ENCODE assay signal across 3 worm cellular contexts in the genomic region with DNA sequence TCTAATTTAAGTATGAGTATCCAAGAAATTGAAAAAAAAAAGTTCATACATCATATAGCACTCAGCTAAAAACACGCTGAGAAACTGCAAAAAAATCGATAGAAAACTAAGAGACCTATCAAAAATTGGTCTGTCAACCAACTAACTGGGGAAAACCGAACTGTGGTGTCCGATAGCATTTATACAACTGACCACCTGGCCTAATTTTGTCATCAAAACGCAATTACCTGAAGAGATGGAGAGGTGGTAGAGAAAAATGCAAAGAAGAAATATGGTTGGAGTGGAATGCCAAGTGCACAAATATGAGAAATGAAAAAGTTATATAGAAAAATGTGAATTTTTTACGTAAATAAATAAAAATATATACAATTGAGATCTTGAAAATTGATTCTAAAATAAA.
TF ChIP-seq lines count a peak whose summit lies in the region.

A gene (minus strand): TSS at position 299 of the 400 bp plus-strand sequence.

TF ChIP-seq in whole organism, L1 larva, 84 proteins besides CTCF, POLR2A, EP300 and RAD21 (continued from another document):
- TF ChIP-seq mep-1 (tag; optimal IDR thresholded peaks at IDR 0.05; lab: Kevin White, UChicago) (peak; percentile 47), nhr-47 (tag; optimal IDR thresholded peaks at IDR 0.05; lab: Kevin White, UChicago) (no peak), mef-2 (tag; optimal IDR thresholded peaks at IDR 0.05; lab: Kevin White, UChicago) (no peak), efl-3 (GFP tag; optimal IDR thresholded peaks at IDR 0.05; lab: Kevin White, UChicago) (no peak), aly-2 (tag; optimal IDR thresholded peaks at IDR 0.05; lab: Kevin White, UChicago) (no peak), blmp-1 (tag; optimal IDR thresholded peaks at IDR 0.05; lab: Kevin White, UChicago) (peak; percentile 58), elt-2 (tag; optimal IDR thresholded peaks at IDR 0.05; lab: Kevin White, UChicago) (no peak), sup-37 (GFP tag; optimal IDR thresholded peaks at IDR 0.05; lab: Kevin White, UChicago) (no peak), zip-4 (GFP tag; optimal IDR thresholded peaks at IDR 0.05; lab: Kevin White, UChicago) (no peak), F16B12.6 (tag; optimal IDR thresholded peaks at IDR 0.05; lab: Kevin White, UChicago) (peak; percentile 35)

TF ChIP-seq in whole organism, L2 larva, 48 proteins besides CTCF, POLR2A, EP300 and RAD21 (continued from another document):
- TF ChIP-seq lsy-2 (tag; optimal IDR thresholded peaks at IDR 0.05; lab: Kevin White, UChicago) (peak in 1 of 2 experiments; percentile 24), Y55F3AM.14 (GFP tag; optimal IDR thresholded peaks at IDR 0.05; lab: Kevin White, UChicago) (no peak), skn-1 (tag; optimal IDR thresholded peaks at IDR 0.05; lab: Kevin White, UChicago) (peak; percentile 34), nhr-12 (tag; optimal IDR thresholded peaks at IDR 0.05; lab: Kevin White, UChicago) (no peak), R02D3.7 (tag; optimal IDR thresholded peaks at IDR 0.05; lab: Kevin White, UChicago) (no peak), nhr-10 (tag; optimal IDR thresholded peaks at IDR 0.05; lab: Kevin White, UChicago) (no peak), nhr-77 (tag; optimal IDR thresholded peaks at IDR 0.05; lab: Kevin White, UChicago) (no peak), zag-1 (tag; optimal IDR thresholded peaks at IDR 0.05; lab: Kevin White, UChicago) (no peak), nhr-23 (tag; optimal IDR thresholded peaks at IDR 0.05; lab: Kevin White, UChicago) (no peak), elt-3 (tag; optimal IDR thresholded peaks at IDR 0.05; lab: Kevin White, UChicago) (no peak), ceh-82 (tag; optimal IDR thresholded peaks at IDR 0.05; lab: Kevin White, UChicago) (no peak), unc-62 (GFP tag; optimal IDR thresholded peaks at IDR 0.05; lab: Kevin White, UChicago) (no peak), ztf-11 (tag; optimal IDR thresholded peaks at IDR 0.05; lab: Kevin White, UChicago) (no peak), mdl-1 (tag; optimal IDR thresholded peaks at IDR 0.05; lab: Kevin White, UChicago) (no peak), lin-11 (tag; optimal IDR thresholded peaks at IDR 0.05; lab: Kevin White, UChicago) (no peak), ama-1 (optimal IDR thresholded peaks at IDR 0.05; lab: Kevin White, UChicago) (no peak), dmd-4 (tag; optimal IDR thresholded peaks at IDR 0.05; lab: Kevin White, UChicago) (no peak), nhr-25 (tag; optimal IDR thresholded peaks at IDR 0.05; lab: Kevin White, UChicago) (no peak), nhr-237 (tag; optimal IDR thresholded peaks at IDR 0.05; lab: Kevin White, UChicago) (no peak), ZK546.5 (tag; optimal IDR thresholded peaks at IDR 0.05; lab: Kevin White, UChicago) (no peak)

TF ChIP-seq in whole organism, L4 larva, 104 proteins besides CTCF, POLR2A, EP300 and RAD21 (continued from another document):
- TF ChIP-seq fos-1 (tag; optimal IDR thresholded peaks at IDR 0.05; lab: Kevin White, UChicago) (no peak), zfp-3 (GFP tag; conservative IDR thresholded peaks at IDR 0.05; lab: Robert Waterston, UW) (no peak), T20F7.1 (GFP tag; optimal IDR thresholded peaks at IDR 0.05; lab: Kevin White, UChicago) (no peak), daf-12 (tag; optimal IDR thresholded peaks at IDR 0.05; lab: Kevin White, UChicago) (no peak), nhr-76 (tag; optimal IDR thresholded peaks at IDR 0.05; lab: Kevin White, UChicago) (no peak), nhr-6 (tag; optimal IDR thresholded peaks at IDR 0.05; lab: Kevin White, UChicago) (no peak), set-16 (GFP tag; IDR thresholded peaks at IDR 0.05; lab: Robert Waterston, UW) (no peak), ces-1 (GFP tag; optimal IDR thresholded peaks at IDR 0.05; lab: Kevin White, UChicago) (no peak), madf-9 (GFP tag; conservative IDR thresholded peaks at IDR 0.05; lab: Robert Waterston, UW) (no peak), daf-19 (GFP tag; conservative IDR thresholded peaks at IDR 0.05; lab: Robert Waterston, UW) (no peak), vab-7 (GFP tag; IDR thresholded peaks at IDR 0.05; lab: Robert Waterston, UW) (no peak), egl-27 (tag; optimal IDR thresholded peaks at IDR 0.05; lab: Kevin White, UChicago) (no peak), nhr-48 (tag; optimal IDR thresholded peaks at IDR 0.05; lab: Kevin White, UChicago) (no peak), ceh-20 (GFP tag; IDR thresholded peaks at IDR 0.05; lab: Robert Waterston, UW) (no peak), lin-13 (GFP tag; optimal IDR thresholded peaks at IDR 0.05; lab: Kevin White, UChicago) (no peak), jun-1 (tag; optimal IDR thresholded peaks at IDR 0.05; lab: Kevin White, UChicago) (no peak), unc-62 (GFP tag; optimal IDR thresholded peaks at IDR 0.05 in 1 of 2; lab: Kevin White, UChicago) (peak in 1 of 2 experiments; percentile 79), unc-62 (tag; optimal IDR thresholded peaks at IDR 0.05; lab: Kevin White, UChicago) (no peak), nhr-25 (tag; optimal IDR thresholded peaks at IDR 0.05; lab: Kevin White, UChicago; ENCODE audit: borderline replicate concordance, insufficient read depth) (no peak), lsy-2 (tag; optimal IDR thresholded peaks at IDR 0.05; lab: Kevin White, UChicago) (peak in 1 of 2 experiments; percentile 40), spr-1 (tag; optimal IDR thresholded peaks at IDR 0.05; lab: Kevin White, UChicago) (no peak), ceh-62 (tag; optimal IDR thresholded peaks at IDR 0.05; lab: Kevin White, UChicago) (no peak), snpc-4 (tag; optimal IDR thresholded peaks at IDR 0.05; lab: Kevin White, UChicago) (no peak), hlh-30 (tag; optimal IDR thresholded peaks at IDR 0.05; lab: Kevin White, UChicago; ENCODE audit: insufficient read depth) (peak; percentile 15), ceh-32 (tag; optimal IDR thresholded peaks at IDR 0.05; lab: Kevin White, UChicago; ENCODE audit: poor library complexity) (no peak), dmd-6 (GFP tag; IDR thresholded peaks at IDR 0.05; lab: Robert Waterston, UW) (0 out of 2 replicates have a peak, but pooled peaks have one; percentile 19), zag-1 (tag; optimal IDR thresholded peaks at IDR 0.05; lab: Kevin White, UChicago) (no peak), mdl-1 (tag; optimal IDR thresholded peaks at IDR 0.05; lab: Kevin White, UChicago) (peak in 1 of 2 experiments; percentile 29), nhr-11 (tag; optimal IDR thresholded peaks at IDR 0.05; lab: Kevin White, UChicago) (no peak), dpl-1 (GFP tag; optimal IDR thresholded peaks at IDR 0.05; lab: Kevin White, UChicago) (peak; percentile 7), ceh-28 (tag; optimal IDR thresholded peaks at IDR 0.05; lab: Kevin White, UChicago) (no peak), lir-3 (tag; optimal IDR thresholded peaks at IDR 0.05; lab: Kevin White, UChicago) (no peak), dmd-8 (GFP tag; IDR thresholded peaks at IDR 0.05; lab: Robert Waterston, UW) (no peak), Y75B8A.6 (GFP tag; IDR thresholded peaks at IDR 0.05; lab: Robert Waterston, UW) (no peak), T26A8.4 (GFP tag; IDR thresholded peaks at IDR 0.05; lab: Robert Waterston, UW) (no peak), ztf-11 (tag; optimal IDR thresholded peaks at IDR 0.05; lab: Kevin White, UChicago) (no peak), dve-1 (tag; optimal IDR thresholded peaks at IDR 0.05; lab: Kevin White, UChicago; ENCODE audit: insufficient read depth) (peak; percentile 60), nhr-41 (GFP tag; IDR thresholded peaks at IDR 0.05; lab: Robert Waterston, UW) (no peak), Y48G9A.11 (GFP tag; IDR thresholded peaks at IDR 0.05; lab: Robert Waterston, UW) (no peak), skn-1 (tag; optimal IDR thresholded peaks at IDR 0.05; lab: Kevin White, UChicago) (no peak), ZK337.2 (GFP tag; IDR thresholded peaks at IDR 0.05; lab: Robert Waterston, UW) (no peak), daf-16 (GFP tag; optimal IDR thresholded peaks at IDR 0.05; lab: Kevin White, UChicago) (no peak), daf-16 (tag; optimal IDR thresholded peaks at IDR 0.05; lab: Kevin White, UChicago) (peak; percentile 41), nhr-102 (tag; optimal IDR thresholded peaks at IDR 0.05; lab: Kevin White, UChicago) (no peak), spr-3 (GFP tag; optimal IDR thresholded peaks at IDR 0.05; lab: Kevin White, UChicago) (no peak), sdz-12 (GFP tag; optimal IDR thresholded peaks at IDR 0.05; lab: Kevin White, UChicago) (no peak), lin-15B (tag; optimal IDR thresholded peaks at IDR 0.05; lab: Kevin White, UChicago) (no peak), ceh-44 (GFP tag; IDR thresholded peaks at IDR 0.05; lab: Robert Waterston, UW) (no peak), mep-1 (tag; optimal IDR thresholded peaks at IDR 0.05; lab: Kevin White, UChicago) (peak; percentile 32), Y5F2A.4 (GFP tag; optimal IDR thresholded peaks at IDR 0.05; lab: Kevin White, UChicago) (no peak), unc-39 (tag; optimal IDR thresholded peaks at IDR 0.05; lab: Kevin White, UChicago) (no peak), ztf-7 (tag; optimal IDR thresholded peaks at IDR 0.05; lab: Kevin White, UChicago) (no peak), tag-97 (GFP tag; IDR thresholded peaks at IDR 0.05; lab: Robert Waterston, UW) (no peak), hmg-1.1 (GFP tag; IDR thresholded peaks at IDR 0.05; lab: Robert Waterston, UW) (no peak), F37D6.2 (tag; optimal IDR thresholded peaks at IDR 0.05; lab: Kevin White, UChicago) (no peak), madf-5 (GFP tag; IDR thresholded peaks at IDR 0.05; lab: Robert Waterston, UW) (no peak), hlh-11 (tag; optimal IDR thresholded peaks at IDR 0.05; lab: Kevin White, UChicago) (peak; percentile 27), mxl-3 (GFP tag; optimal IDR thresholded peaks at IDR 0.05; lab: Kevin White, UChicago) (peak; percentile 17), R02D3.7 (tag; optimal IDR thresholded peaks at IDR 0.05; lab: Kevin White, UChicago) (no peak), mdt-29 (GFP tag; IDR thresholded peaks at IDR 0.05; lab: Robert Waterston, UW) (no peak), unc-130 (GFP tag; optimal IDR thresholded peaks at IDR 0.05; lab: Kevin White, UChicago) (no peak), fkh-10 (GFP tag; optimal IDR thresholded peaks at IDR 0.05; lab: Kevin White, UChicago) (no peak), duxl-1 (tag; optimal IDR thresholded peaks at IDR 0.05; lab: Kevin White, UChicago; ENCODE audit: poor library complexity) (no peak), F49E8.2 (tag; optimal IDR thresholded peaks at IDR 0.05; lab: Kevin White, UChicago; ENCODE audit: borderline replicate concordance) (no peak)
TF ChIP-seq in whole organism, L4 larva: peak in this region for 15.
